Fruit fly (Drosophila melanogaster): ENCODE data around the gene TwdlJ.

Gene TwdlJ

dm6 chr3R:26633010-26633409 lies 3.3 kb downstream of the TwdlJ start:
- no peak for TF ChIP-seq usp (GFP tag; optimal IDR thresholded peaks at IDR 0.05)
- no peak for TF ChIP-seq Dll (optimal IDR thresholded peaks at IDR 0.05)
- no peak for TF ChIP-seq CG8478 (optimal IDR thresholded peaks at IDR 0.05)
- TF ChIP-seq EcR (GFP tag; optimal IDR thresholded peaks at IDR 0.05): no peak
- TF ChIP-seq pan (optimal IDR thresholded peaks at IDR 0.05): no peak
- no peak for TF ChIP-seq psq (optimal IDR thresholded peaks at IDR 0.05)

DNA sequence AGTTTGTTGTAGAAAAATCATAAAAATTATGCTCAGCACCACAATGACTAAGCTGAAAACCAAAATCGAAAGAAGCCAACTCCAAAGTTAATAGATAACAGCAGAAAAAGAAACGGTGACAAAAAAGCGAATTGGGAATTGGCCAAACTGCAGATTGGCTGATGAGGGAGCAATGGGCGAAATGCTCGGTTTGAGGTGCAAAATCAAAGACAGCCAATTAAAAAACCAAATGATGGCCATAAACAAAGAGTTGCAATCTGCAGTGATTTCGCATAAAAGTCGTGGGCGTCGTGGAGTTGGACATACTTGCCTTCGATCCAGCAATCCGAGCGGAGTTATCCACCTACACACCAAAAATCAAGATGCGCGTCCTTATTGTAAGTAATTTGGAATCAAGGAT lies 3.7 kb downstream of the TwdlJ start, which contains the start of gene TwdlH:
TSS of gene TwdlH (plus strand) at position 301 of the 400 bp plus-strand sequence.
- TF ChIP-seq pan (optimal IDR thresholded peaks at IDR 0.05): no peak
- TF ChIP-seq Dll (optimal IDR thresholded peaks at IDR 0.05): no peak
- TF ChIP-seq psq (optimal IDR thresholded peaks at IDR 0.05): no peak
- TF ChIP-seq EcR (GFP tag; optimal IDR thresholded peaks at IDR 0.05): no peak
- TF ChIP-seq usp (GFP tag; optimal IDR thresholded peaks at IDR 0.05): no peak
- TF ChIP-seq CG8478 (optimal IDR thresholded peaks at IDR 0.05): no peak

DNA sequence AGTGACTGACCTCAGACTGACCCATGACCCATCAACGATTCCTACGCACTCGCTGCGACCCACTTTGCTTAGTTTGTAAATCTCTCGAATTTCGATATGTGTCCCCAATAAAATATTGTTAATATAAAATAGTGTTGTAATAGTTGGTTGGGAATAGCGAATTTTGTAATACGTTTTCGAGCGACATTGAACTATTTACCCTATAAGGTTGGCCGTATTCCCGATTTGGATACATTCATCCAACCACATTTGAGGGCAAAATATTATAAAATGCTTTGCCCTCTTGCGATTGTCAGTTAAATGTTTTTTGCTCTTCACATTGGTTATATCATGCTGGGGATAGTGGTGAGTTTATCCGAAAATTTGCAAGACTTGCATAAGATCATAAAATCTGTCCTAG lies 4.9 kb downstream of the TwdlJ start, which contains the start of gene TwdlR:
TSS of gene TwdlR (plus strand) at position 301 of the 400 bp plus-strand sequence.
- TF ChIP-seq Dll (optimal IDR thresholded peaks at IDR 0.05): no peak
- TF ChIP-seq psq (optimal IDR thresholded peaks at IDR 0.05): no peak
- no peak for TF ChIP-seq CG8478 (optimal IDR thresholded peaks at IDR 0.05)

dm6 chr3R:26636388-26636787 lies 6.7 kb downstream of the TwdlJ start, which contains the start of gene TwdlS:
Gene TwdlS (plus strand): TSS chr3R:26636688.
- TF ChIP-seq pan (optimal IDR thresholded peaks at IDR 0.05) (no peak), EcR (GFP tag; optimal IDR thresholded peaks at IDR 0.05) (no peak), CG8478 (optimal IDR thresholded peaks at IDR 0.05) (no peak), psq (optimal IDR thresholded peaks at IDR 0.05) (no peak), usp (GFP tag; optimal IDR thresholded peaks at IDR 0.05) (no peak), Dll (optimal IDR thresholded peaks at IDR 0.05) (no peak)

DNA sequence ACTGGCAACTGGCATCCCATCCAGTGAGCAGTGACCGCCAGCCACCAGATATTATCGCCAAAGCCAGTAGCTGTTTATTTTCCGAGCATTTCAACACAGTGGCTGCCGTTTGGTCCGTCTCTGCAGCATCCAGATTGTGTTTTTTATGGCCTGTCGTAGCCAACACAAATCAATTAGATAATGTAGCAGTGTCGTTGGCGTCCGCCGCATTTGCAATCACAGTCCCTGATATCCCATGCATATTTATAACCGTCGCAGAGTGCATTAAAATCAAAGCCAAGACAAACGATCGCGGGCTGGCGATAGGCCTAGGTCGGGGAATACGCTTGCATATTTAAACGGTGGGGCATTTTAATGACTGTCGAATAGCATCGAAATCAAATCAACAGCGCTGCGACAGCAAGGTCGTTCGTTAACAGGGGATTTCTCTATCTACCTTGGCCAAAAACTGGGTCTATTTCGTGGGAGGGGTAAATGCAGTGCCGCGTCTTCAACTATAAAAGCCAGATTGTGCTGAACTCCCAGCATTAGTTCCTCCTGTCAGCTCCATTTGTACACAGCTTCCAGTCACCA lies 9.9 kb downstream of the TwdlJ start, which contains the start of gene TwdlD:
TSS of gene TwdlD (plus strand) at position 523 of the 573 bp plus-strand sequence.
- TF ChIP-seq usp (GFP tag; optimal IDR thresholded peaks at IDR 0.05) (no peak), psq (optimal IDR thresholded peaks at IDR 0.05) (no peak), CG8478 (optimal IDR thresholded peaks at IDR 0.05) (no peak), pan (optimal IDR thresholded peaks at IDR 0.05) (no peak), EcR (GFP tag; optimal IDR thresholded peaks at IDR 0.05) (no peak), Dll (optimal IDR thresholded peaks at IDR 0.05) (no peak)

dm6 chr3R:26654594-26654993 lies 24.9 kb downstream of the TwdlJ start:
- TF ChIP-seq pan (optimal IDR thresholded peaks at IDR 0.05) (no peak), psq (optimal IDR thresholded peaks at IDR 0.05) (no peak), Dll (optimal IDR thresholded peaks at IDR 0.05) (no peak), EcR (GFP tag; optimal IDR thresholded peaks at IDR 0.05) (no peak), CG8478 (optimal IDR thresholded peaks at IDR 0.05) (no peak), usp (GFP tag; optimal IDR thresholded peaks at IDR 0.05) (no peak)

DNA sequence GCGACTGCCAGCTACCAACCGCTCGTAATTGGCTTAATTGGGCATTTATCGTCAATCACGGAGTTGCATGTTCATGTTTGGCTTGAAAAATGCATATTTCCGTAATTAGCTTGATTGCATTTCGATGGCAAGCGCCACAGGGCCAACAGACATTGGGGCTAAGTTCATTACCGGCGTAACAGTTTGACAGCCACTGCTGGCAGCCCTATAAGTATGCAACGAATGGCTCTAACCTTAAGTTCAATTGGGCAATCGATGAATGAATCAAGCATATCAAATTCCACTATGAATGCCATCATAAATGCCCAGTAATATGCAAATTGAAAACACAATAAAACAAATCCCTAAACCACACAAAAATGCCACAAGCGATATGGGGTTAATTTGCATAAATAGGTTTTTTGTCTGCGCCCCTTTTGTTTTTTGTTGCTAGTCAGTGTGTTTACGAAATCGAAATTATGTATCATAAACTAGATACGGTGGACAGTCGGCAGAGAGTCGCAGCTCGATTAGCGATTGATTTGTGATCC lies 25.8 kb downstream of the TwdlJ start:
- TF ChIP-seq CG8478 (optimal IDR thresholded peaks at IDR 0.05) (no peak), Dll (optimal IDR thresholded peaks at IDR 0.05) (no peak), psq (optimal IDR thresholded peaks at IDR 0.05) (no peak), EcR (GFP tag; optimal IDR thresholded peaks at IDR 0.05) (no peak), pan (optimal IDR thresholded peaks at IDR 0.05) (no peak), usp (GFP tag; optimal IDR thresholded peaks at IDR 0.05) (no peak)

dm6 chr3R:26656140-26656539 lies 26.4 kb downstream of the TwdlJ start, which contains the start of gene Tb:
Gene Tb (plus strand): TSS chr3R:26656440.
- TF ChIP-seq usp (GFP tag; optimal IDR thresholded peaks at IDR 0.05) (no peak), CG8478 (optimal IDR thresholded peaks at IDR 0.05) (no peak), EcR (GFP tag; optimal IDR thresholded peaks at IDR 0.05) (no peak), pan (optimal IDR thresholded peaks at IDR 0.05) (no peak), psq (optimal IDR thresholded peaks at IDR 0.05) (no peak), Dll (optimal IDR thresholded peaks at IDR 0.05) (no peak)

- TF ChIP-seq pan (optimal IDR thresholded peaks at IDR 0.05) (no peak), psq (optimal IDR thresholded peaks at IDR 0.05) (no peak), usp (GFP tag; optimal IDR thresholded peaks at IDR 0.05) (no peak), Dll (optimal IDR thresholded peaks at IDR 0.05) (no peak), CG8478 (optimal IDR thresholded peaks at IDR 0.05) (no peak), EcR (GFP tag; optimal IDR thresholded peaks at IDR 0.05) (no peak)
Measured at dm6 chr3R:26670277-26670676, 40.6 kb downstream of the TwdlJ start.

DNA sequence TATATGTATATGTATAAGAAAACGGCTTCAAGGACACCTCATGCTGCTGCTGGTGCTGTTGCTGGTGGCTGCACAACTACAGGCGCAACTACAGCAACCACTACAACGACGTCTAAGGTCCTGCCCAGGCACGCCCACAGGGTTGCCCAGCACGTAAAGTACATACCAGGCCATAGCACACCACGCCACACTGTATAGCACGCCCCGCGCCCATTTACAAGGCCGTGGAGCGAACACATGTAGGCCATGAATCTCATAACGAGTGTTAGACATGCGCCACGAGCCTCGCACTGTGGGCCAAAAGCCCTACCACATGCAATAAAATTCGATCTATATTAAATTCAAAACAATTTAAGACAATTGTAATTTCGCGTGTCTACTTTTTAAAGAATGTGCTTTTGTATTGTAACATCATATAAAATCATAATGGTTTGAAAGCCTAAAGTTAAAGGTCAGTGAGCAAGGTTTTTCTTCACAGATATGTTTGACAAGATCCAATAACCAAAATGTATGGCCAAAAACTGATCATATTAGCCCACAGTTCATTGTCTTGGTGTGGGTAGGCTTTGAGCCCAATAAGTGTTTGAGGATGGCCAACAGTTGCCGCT lies 41.9 kb downstream of the TwdlJ start:
- TF ChIP-seq psq (optimal IDR thresholded peaks at IDR 0.05) (no peak), CG8478 (optimal IDR thresholded peaks at IDR 0.05) (no peak), EcR (GFP tag; optimal IDR thresholded peaks at IDR 0.05) (no peak), usp (GFP tag; optimal IDR thresholded peaks at IDR 0.05) (no peak), Dll (optimal IDR thresholded peaks at IDR 0.05) (no peak), pan (optimal IDR thresholded peaks at IDR 0.05) (no peak)
